Fruit fly (Drosophila melanogaster): ENCODE results near the gene CG11983.
A peak's percentile ranks its signal among the peaks of the same experiment; 100 is the strongest.

Gene CG11983

DNA sequence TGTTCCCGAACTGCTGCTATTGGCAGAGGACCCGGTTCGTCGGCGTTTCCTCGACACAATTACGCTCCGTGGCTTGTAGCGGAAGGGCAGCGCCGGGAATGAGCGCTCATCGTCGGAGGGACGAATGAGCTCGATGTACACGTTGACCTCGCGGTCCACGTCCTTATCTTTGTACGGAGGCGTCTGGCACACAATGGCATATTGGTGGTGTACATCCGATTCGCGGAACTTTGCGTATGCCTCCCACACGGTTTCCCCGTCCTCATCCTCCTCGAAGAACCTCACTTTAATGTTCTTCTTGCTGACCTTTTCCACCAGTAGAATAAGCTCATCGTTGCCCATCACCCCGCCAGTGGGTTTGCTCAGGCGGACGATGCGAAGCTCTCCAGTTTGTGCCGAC is 37.6 kb downstream of the CG11983 start:
- TF ChIP-seq kni (GFP tag; optimal IDR thresholded peaks at IDR 0.05) = no peak
- no peak for TF ChIP-seq vvl (GFP tag; IDR thresholded peaks at IDR 0.05)
- 0 out of 3 replicates have a peak, but pooled peaks have one; percentile 20 for TF ChIP-seq Dbx (GFP tag; IDR thresholded peaks at IDR 0.05)
- TF ChIP-seq HLH54F (GFP tag; optimal IDR thresholded peaks at IDR 0.05) = no peak
- no peak for TF ChIP-seq jing (GFP tag; optimal IDR thresholded peaks at IDR 0.05)
- peak; percentile 14 for TF ChIP-seq CG8478 (optimal IDR thresholded peaks at IDR 0.05)
- TF ChIP-seq CG11456 (GFP tag; IDR thresholded peaks at IDR 0.05) = no peak
- TF ChIP-seq ham (GFP tag; IDR thresholded peaks at IDR 0.05) = no peak
- TF ChIP-seq YL-1 (GFP tag; optimal IDR thresholded peaks at IDR 0.05) = no peak
- TF ChIP-seq CG15011 (GFP tag; optimal IDR thresholded peaks at IDR 0.05) = no peak

DNA sequence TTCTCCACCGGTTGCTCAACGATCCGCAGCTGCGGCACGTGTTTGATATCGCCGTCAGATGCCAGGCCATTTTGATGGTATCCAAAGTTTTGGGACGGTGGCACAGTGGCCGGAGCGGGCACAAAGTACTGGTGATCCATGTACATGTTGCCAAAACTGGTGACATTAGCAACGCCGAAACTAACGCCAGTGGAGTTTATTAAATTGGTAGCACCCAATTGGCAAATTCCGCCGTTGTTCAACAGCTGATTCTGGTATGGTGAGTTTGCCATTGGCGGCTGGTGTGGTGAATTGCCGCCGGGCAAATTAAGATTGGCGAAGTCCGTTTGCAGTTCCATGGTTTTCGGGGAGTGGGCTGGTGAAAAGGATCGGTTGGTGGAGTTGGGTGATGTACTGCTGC is 38.8 kb downstream of the CG11983 start:
- peak; percentile 67 for TF ChIP-seq nerfin-1 (tag; optimal IDR thresholded peaks at IDR 0.05)
- TF ChIP-seq dm (GFP tag; optimal IDR thresholded peaks at IDR 0.05) = peak; percentile 12
- peak; percentile 11 for TF ChIP-seq MESR4 (GFP tag; optimal IDR thresholded peaks at IDR 0.05)
- TF ChIP-seq trem (tag; optimal IDR thresholded peaks at IDR 0.05) = peak; percentile 20
- peak; percentile 24 for TF ChIP-seq Dp (GFP tag; optimal IDR thresholded peaks at IDR 0.05)
- no peak for TF ChIP-seq CG10565 (GFP tag; optimal IDR thresholded peaks at IDR 0.05)
- TF ChIP-seq crp (GFP tag; optimal IDR thresholded peaks at IDR 0.05) = peak in 1 of 2 experiments; percentile 79
- TF ChIP-seq Elba2 (GFP tag; optimal IDR thresholded peaks at IDR 0.05) = peak; percentile 87
- no peak for TF ChIP-seq kni (GFP tag; optimal IDR thresholded peaks at IDR 0.05)

DNA sequence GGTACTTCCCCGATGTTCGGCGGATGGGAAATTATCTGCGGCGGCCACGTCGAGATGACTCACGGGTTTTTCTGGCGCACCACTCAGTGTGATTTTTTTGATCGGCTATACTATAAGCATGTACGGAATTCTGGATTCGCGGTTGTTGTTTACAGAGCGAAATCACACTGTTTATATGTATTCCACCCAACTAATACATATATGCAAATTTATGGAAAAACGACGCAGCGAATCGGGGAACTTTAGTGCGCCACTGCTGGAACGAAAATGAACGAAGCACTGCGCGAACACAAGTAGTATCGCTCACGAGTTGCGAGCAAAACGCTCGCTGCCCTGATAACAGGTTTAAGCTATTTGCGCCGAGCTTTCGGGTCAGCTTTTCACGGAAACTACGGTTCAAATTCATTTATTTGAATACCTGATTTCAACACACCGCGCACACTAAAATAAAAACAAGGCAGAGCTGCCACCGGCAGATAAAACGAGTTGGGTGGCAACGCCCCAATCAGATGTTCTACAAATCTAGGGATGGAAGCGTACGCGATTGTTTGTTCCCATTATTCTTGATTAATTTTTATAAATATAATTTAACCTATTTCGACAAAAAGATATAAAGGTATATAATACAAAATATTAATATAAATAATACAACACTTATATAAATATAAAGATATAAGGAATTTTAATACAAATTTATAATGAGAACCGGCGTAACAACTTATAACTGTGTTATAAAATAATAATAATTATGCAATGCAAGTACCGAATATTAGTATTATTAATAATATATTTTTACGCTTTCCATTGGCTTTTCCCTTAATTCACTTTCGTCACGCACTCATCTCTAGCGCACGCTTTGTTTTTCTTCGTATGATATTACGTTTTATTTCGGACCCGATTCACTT is 39.7 kb downstream of the CG11983 start, which contains the start of gene Rel:
Gene Rel (minus strand): TSS at position 417 of the 905 bp plus-strand sequence.
- TF ChIP-seq gem (tag; optimal IDR thresholded peaks at IDR 0.05) = peak; percentile 89
- peak; percentile 54 for TF ChIP-seq CG3995 (GFP tag; optimal IDR thresholded peaks at IDR 0.05)
- peak; percentile 94 for TF ChIP-seq mirr (GFP tag; optimal IDR thresholded peaks at IDR 0.05)
- TF ChIP-seq MESR4 (GFP tag; optimal IDR thresholded peaks at IDR 0.05) = peak; percentile 27
- peak; percentile 57 for TF ChIP-seq CG17385 (GFP tag; optimal IDR thresholded peaks at IDR 0.05)
- no peak for TF ChIP-seq Stat92E (GFP tag; optimal IDR thresholded peaks at IDR 0.05)
- TF ChIP-seq Taf1 (GFP tag; IDR thresholded peaks at IDR 0.05) = no peak
- TF ChIP-seq BEAF-32 (GFP tag; optimal IDR thresholded peaks at IDR 0.05) = peak; percentile 72
- no peak for TF ChIP-seq Ptx1 (GFP tag; IDR thresholded peaks at IDR 0.05)
- peak; percentile 68 for TF ChIP-seq Sry-δ (GFP tag; optimal IDR thresholded peaks at IDR 0.05)
- TF ChIP-seq CG10274 (GFP tag; optimal IDR thresholded peaks at IDR 0.05) = no peak
- TF ChIP-seq kni (GFP tag; optimal IDR thresholded peaks at IDR 0.05) = peak; percentile 42
- peak; percentile 74 for TF ChIP-seq CG10979 (tag; optimal IDR thresholded peaks at IDR 0.05)
- peak in 1 of 2 experiments; percentile 62 for TF ChIP-seq dpn (GFP tag; optimal IDR thresholded peaks at IDR 0.05)
- no peak for TF ChIP-seq crc (GFP tag; optimal IDR thresholded peaks at IDR 0.05)
- TF ChIP-seq CG15269 (tag; optimal IDR thresholded peaks at IDR 0.05) = peak; percentile 78
- TF ChIP-seq zen (tag; optimal IDR thresholded peaks at IDR 0.05) = peak; percentile 59
- TF ChIP-seq Deaf1 (tag; optimal IDR thresholded peaks at IDR 0.05) = peak; percentile 98
- TF ChIP-seq Neu2 (GFP tag; optimal IDR thresholded peaks at IDR 0.05; ENCODE audit: borderline replicate concordance) = no peak
- no peak for TF ChIP-seq Hey (tag; optimal IDR thresholded peaks at IDR 0.05)
- TF ChIP-seq CG18764 (GFP tag; optimal IDR thresholded peaks at IDR 0.05) = peak; percentile 25
- TF ChIP-seq CG3065 (GFP tag; optimal IDR thresholded peaks at IDR 0.05) = no peak
- TF ChIP-seq Opbp (GFP tag; IDR thresholded peaks at IDR 0.05; ENCODE audit: partially characterized antibody) = no peak
- peak; percentile 4 for TF ChIP-seq stwl (tag; optimal IDR thresholded peaks at IDR 0.05)
- TF ChIP-seq CG8478 (optimal IDR thresholded peaks at IDR 0.05) = no peak
- peak; percentile 91 for TF ChIP-seq CG2712 (tag; optimal IDR thresholded peaks at IDR 0.05)
- TF ChIP-seq fu2 (GFP tag; optimal IDR thresholded peaks at IDR 0.05) = no peak
- TF ChIP-seq cas (GFP tag; IDR thresholded peaks at IDR 0.05) = no peak
- peak; percentile 68 for TF ChIP-seq CG4328 (GFP tag; optimal IDR thresholded peaks at IDR 0.05)
- no peak for TF ChIP-seq slbo (GFP tag; IDR thresholded peaks at IDR 0.05)
- TF ChIP-seq dimm (GFP tag; IDR thresholded peaks at IDR 0.05) = no peak

Data from whole organism, embryonic.